Worm (Caenorhabditis elegans) whole organism, late embryonic: ENCODE data around the gene F22F7.7.

Experiments
- C08G9.2 ChIP-seq: sonication (generic microtip); optimal IDR thresholded peaks from 2 replicates; lab custom pipeline; 2016; ENCODE audit warnings: mild to moderate bottlenecking, missing genetic modification characterization, moderate library complexity, missing compliant biosample characterization
- C38D4.7 ChIP-seq: fragments of 200-800 bp; sonication (Bioruptor generic); optimal IDR thresholded peaks from 2 replicates; lab custom pipeline; 2018; ENCODE audit warnings: mild to moderate bottlenecking, missing genetic modification characterization, moderate library complexity, missing compliant biosample characterization
- K02D7.2 ChIP-seq: sonication (generic microtip); optimal IDR thresholded peaks from 2 replicates; lab custom pipeline; 2017; ENCODE audit warnings: mild to moderate bottlenecking, missing genetic modification characterization, missing compliant biosample characterization
- K09A11.1 ChIP-seq: sonication (generic microtip); optimal IDR thresholded peaks from 2 replicates; lab custom pipeline; 2017; ENCODE audit warnings: antibody characterized with exemption, mild to moderate bottlenecking, missing genetic modification characterization, missing compliant biosample characterization; ENCODE audit not compliant: insufficient read depth
- Y22D7AL.16 ChIP-seq: sonication (generic microtip); optimal IDR thresholded peaks from 2 replicates; lab custom pipeline; 2016; ENCODE audit warnings: missing genetic modification characterization, missing compliant biosample characterization
- ahr-1 ChIP-seq: sonication (generic microtip); optimal IDR thresholded peaks from 2 replicates; lab custom pipeline; 2016; ENCODE audit warnings: missing genetic modification characterization, missing compliant biosample characterization
- ama-1 ChIP-seq: fragments of 150-350 bp; optimal IDR thresholded peaks from 2 replicates; lab custom pipeline; 2014
- ceh-14 ChIP-seq: sonication (generic microtip); optimal IDR thresholded peaks from 2 replicates; lab custom pipeline; 2016; ENCODE audit warnings: missing genotype, missing genetic modification characterization, missing compliant biosample characterization
- ceh-19 ChIP-seq: fragments of 200-800 bp; sonication (Bioruptor generic); optimal IDR thresholded peaks from 2 replicates; lab custom pipeline; 2018; ENCODE audit warnings: mild to moderate bottlenecking, missing genetic modification characterization, missing compliant biosample characterization
- ceh-22 ChIP-seq: sonication (generic microtip); optimal IDR thresholded peaks from 2 replicates; lab custom pipeline; 2017; ENCODE audit warnings: missing biosample characterization, missing genetic modification characterization
- ceh-24 ChIP-seq: sonication (generic microtip); optimal IDR thresholded peaks from 2 replicates; lab custom pipeline; 2016; ENCODE audit warnings: mild to moderate bottlenecking, missing genetic modification characterization, missing compliant biosample characterization
- ceh-30 ChIP-seq: fragments of 150-350 bp; optimal IDR thresholded peaks from 2 replicates; lab custom pipeline; 2014; ENCODE audit warnings: missing biosample characterization, missing genetic modification characterization
- ceh-31 ChIP-seq: sonication (generic microtip); optimal IDR thresholded peaks from 2 replicates; lab custom pipeline; 2016; ENCODE audit warnings: missing genetic modification characterization, missing compliant biosample characterization
- ceh-34 ChIP-seq: sonication (generic microtip); optimal IDR thresholded peaks from 2 replicates; lab custom pipeline; 2016; ENCODE audit warnings: mild to moderate bottlenecking, missing genetic modification characterization, missing compliant biosample characterization
- che-1 ChIP-seq: sonication (generic microtip); optimal IDR thresholded peaks from 2 replicates; lab custom pipeline; 2016; ENCODE audit warnings: mild to moderate bottlenecking, missing genetic modification characterization, missing compliant biosample characterization
- elt-4 ChIP-seq: sonication (generic microtip); optimal IDR thresholded peaks from 2 replicates; lab custom pipeline; 2016; ENCODE audit warnings: missing genetic modification characterization, missing compliant biosample characterization
- ets-4 ChIP-seq: sonication (generic microtip); optimal IDR thresholded peaks from 2 replicates; lab custom pipeline; 2016; ENCODE audit warnings: missing genetic modification characterization, missing compliant biosample characterization
- eyg-1 ChIP-seq: sonication (generic microtip); optimal IDR thresholded peaks from 2 replicates; lab custom pipeline; 2016; ENCODE audit warnings: missing genotype, missing genetic modification characterization, missing compliant biosample characterization
- fax-1 ChIP-seq: sonication (generic microtip); optimal IDR thresholded peaks from 2 replicates; lab custom pipeline; 2016; ENCODE audit warnings: missing genotype, missing genetic modification characterization, missing compliant biosample characterization
- fkh-10 ChIP-seq: fragments of 150-350 bp; optimal IDR thresholded peaks from 2 replicates; lab custom pipeline; 2014; ENCODE audit warnings: missing biosample characterization, missing genetic modification reagents, missing genetic modification characterization
- fkh-6 ChIP-seq: sonication (generic microtip); optimal IDR thresholded peaks from 2 replicates; lab custom pipeline; 2016; ENCODE audit warnings: missing genetic modification characterization, missing compliant biosample characterization
- gmeb-2 ChIP-seq: sonication (generic microtip); optimal IDR thresholded peaks from 2 replicates; lab custom pipeline; 2016; ENCODE audit warnings: missing genetic modification characterization, inconsistent platforms, missing compliant biosample characterization
- hlh-15 ChIP-seq: sonication (generic microtip); optimal IDR thresholded peaks from 2 replicates; lab custom pipeline; 2016; ENCODE audit warnings: missing genetic modification characterization, missing compliant biosample characterization
- hlh-30 ChIP-seq: sonication (generic microtip); optimal IDR thresholded peaks from 2 replicates; lab custom pipeline; 2017; ENCODE audit warnings: antibody characterized with exemption, missing genetic modification characterization, missing compliant biosample characterization; ENCODE audit not compliant: insufficient read depth
- hlh-6 ChIP-seq: sonication (generic microtip); optimal IDR thresholded peaks from 2 replicates; lab custom pipeline; 2016; ENCODE audit warnings: missing genotype, missing genetic modification characterization, missing compliant biosample characterization
- mec-3 ChIP-seq: sonication (generic microtip); optimal IDR thresholded peaks from 2 replicates; lab custom pipeline; 2016; ENCODE audit warnings: borderline replicate concordance, missing genetic modification characterization, missing compliant biosample characterization
- nhr-232 ChIP-seq: sonication (generic microtip); optimal IDR thresholded peaks from 2 replicates; lab custom pipeline; 2016; ENCODE audit warnings: missing genetic modification characterization, missing compliant biosample characterization
- pag-3 ChIP-seq: sonication (generic microtip); optimal IDR thresholded peaks from 2 replicates; lab custom pipeline; 2016; ENCODE audit warnings: missing compliant biosample characterization, missing genetic modification characterization, borderline replicate concordance
- pax-1 ChIP-seq: fragments of 150-350 bp; optimal IDR thresholded peaks from 2 replicates; lab custom pipeline; 2014; ENCODE audit warnings: missing biosample characterization, missing genetic modification characterization
- pha-2 ChIP-seq: sonication (generic microtip); optimal IDR thresholded peaks from 2 replicates; lab custom pipeline; 2017; ENCODE audit warnings: mild to moderate bottlenecking, missing genetic modification characterization, missing compliant biosample characterization
- pqm-1 ChIP-seq: sonication (generic microtip); optimal IDR thresholded peaks from 2 replicates; lab custom pipeline; 2016; ENCODE audit warnings: missing genetic modification characterization, missing compliant biosample characterization
- rnt-1 ChIP-seq: sonication (generic microtip); optimal IDR thresholded peaks from 2 replicates; lab custom pipeline; 2016; ENCODE audit warnings: missing genetic modification characterization, missing compliant biosample characterization
- sdc-2 ChIP-seq: sonication (generic microtip); optimal IDR thresholded peaks from 2 replicates; lab custom pipeline; 2016; ENCODE audit warnings: missing genotype, missing genetic modification characterization, missing compliant biosample characterization
- sox-2 ChIP-seq: fragments of 200-800 bp; sonication (Bioruptor generic); IDR thresholded peaks from 2 replicates; pipeline ENCODE4 v1.3.6; 2022; ENCODE audit warnings: missing genetic modification reagents, missing genetic modification characterization, missing compliant biosample characterization
- sox-4 ChIP-seq: sonication (generic microtip); optimal IDR thresholded peaks from 2 replicates; lab custom pipeline; 2017; ENCODE audit warnings: mild to moderate bottlenecking, missing genetic modification characterization, inconsistent platforms, missing compliant biosample characterization
- syd-9 ChIP-seq: sonication (generic microtip); optimal IDR thresholded peaks from 2 replicates; lab custom pipeline; 2016; ENCODE audit warnings: mild to moderate bottlenecking, missing genetic modification characterization, moderate library complexity, missing compliant biosample characterization
- tbx-2 ChIP-seq: sonication (generic microtip); optimal IDR thresholded peaks from 2 replicates; lab custom pipeline; 2016; ENCODE audit warnings: missing genetic modification characterization, missing compliant biosample characterization
- ttx-3 ChIP-seq: sonication (generic microtip); optimal IDR thresholded peaks from 2 replicates; lab custom pipeline; 2016; ENCODE audit warnings: missing genetic modification reagents, missing genetic modification characterization, missing compliant biosample characterization
- unc-3 ChIP-seq, 2 experiments: fragments of 200-800 bp in 1 of 2; sonication (Bioruptor generic) in 1 of 2; sonication (generic microtip) in 1 of 2; conservative IDR thresholded peaks in 1 of 2; optimal IDR thresholded peaks in 1 of 2; 2 replicates each; pipeline versions ENCODE4 v1.3.6 to Lab custom; 2016 to 2022; ENCODE audit warnings: missing compliant biosample characterization in 2 of 2, missing genetic modification characterization in 2 of 2, missing genetic modification reagents in 1 of 2
- unc-55 ChIP-seq: sonication (generic microtip); optimal IDR thresholded peaks from 2 replicates; lab custom pipeline; 2017; ENCODE audit warnings: missing biosample characterization, missing genetic modification reagents, missing genetic modification characterization
- unc-86 ChIP-seq: sonication (generic microtip); optimal IDR thresholded peaks from 2 replicates; lab custom pipeline; 2016; ENCODE audit warnings: missing genetic modification characterization, missing compliant biosample characterization
- zip-5 ChIP-seq: sonication (generic microtip); optimal IDR thresholded peaks from 2 replicates; lab custom pipeline; 2016; ENCODE audit warnings: missing genetic modification characterization, missing compliant biosample characterization

The F22F7.7 gene

DNA sequence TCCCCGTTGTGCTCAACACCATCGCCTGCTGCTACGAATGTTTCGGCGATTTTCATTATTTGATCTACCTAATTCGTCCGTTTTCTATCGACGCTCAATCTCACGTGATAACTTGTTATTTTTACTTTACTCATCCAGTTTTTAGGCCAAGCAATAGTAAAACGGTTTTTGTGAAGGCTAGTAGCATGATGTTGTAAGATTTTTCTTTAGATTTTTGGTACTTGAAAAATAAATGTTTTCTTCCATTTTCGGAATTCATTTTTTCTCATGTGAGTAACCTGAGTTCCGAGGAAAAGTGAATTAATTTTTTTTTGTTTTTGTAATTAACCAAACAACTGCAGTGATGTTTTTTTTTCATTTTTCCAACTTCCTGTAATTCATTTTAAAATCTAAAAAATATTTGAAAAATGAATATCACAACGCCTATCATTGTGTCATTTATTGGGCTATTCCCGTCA, 37.5 kb upstream of the F22F7.7 start, which contains the start of gene srbc-17:
Gene srbc-17, plus strand, starts transcription at position 408 of the 458 bp plus-strand sequence.
- TF ChIP-seq ttx-3 (no peak), gmeb-2 (tag; lab: Kevin White, UChicago) (no peak), unc-86 (tag; lab: Kevin White, UChicago) (no peak), mec-3 (tag; lab: Kevin White, UChicago) (no peak), pha-2 (tag; lab: Kevin White, UChicago) (no peak), ceh-30 (no peak), hlh-30 (no peak), ceh-34 (tag; lab: Kevin White, UChicago) (no peak), ceh-19 (GFP tag; lab: Kevin White, UChicago) (no peak), zip-5 (tag; lab: Kevin White, UChicago) (no peak)

DNA sequence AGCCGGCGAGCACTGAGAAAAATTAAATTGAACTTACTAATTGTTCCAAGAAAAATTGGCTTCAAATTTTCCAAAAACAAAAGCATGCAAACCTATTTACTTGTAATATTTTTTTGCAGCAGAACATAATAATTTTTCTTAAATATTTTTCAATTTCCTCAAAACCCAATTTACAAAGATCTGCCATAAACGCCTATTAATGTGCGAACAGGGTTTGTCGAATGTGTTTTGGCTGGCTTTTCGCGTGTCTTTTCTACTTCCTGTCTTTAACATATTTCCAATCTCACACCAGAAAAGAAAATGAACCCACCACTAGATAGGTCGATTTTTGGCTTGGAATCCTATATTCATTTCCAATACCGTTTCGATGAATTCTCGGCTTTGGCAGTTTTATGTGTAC, 35.4 kb upstream of the F22F7.7 start, which contains the start of gene C45H4.18:
Gene C45H4.18, plus strand, starts transcription at position 301 of the 400 bp plus-strand sequence.
- no peak for TF ChIP-seq nhr-232 (tag; lab: Kevin White, UChicago)
- TF ChIP-seq hlh-6, result no peak
- TF ChIP-seq ttx-3, result no peak
- no peak for TF ChIP-seq ceh-24 (tag; lab: Kevin White, UChicago)
- TF ChIP-seq ahr-1 (tag; lab: Kevin White, UChicago), result no peak
- no peak for TF ChIP-seq unc-86 (tag; lab: Kevin White, UChicago)
- TF ChIP-seq sox-2 (GFP tag; lab: Robert Waterston, UW), result no peak
- no peak for TF ChIP-seq ceh-14 (tag; lab: Kevin White, UChicago)
- no peak for TF ChIP-seq fkh-6 (tag; lab: Kevin White, UChicago)
- no peak for TF ChIP-seq ceh-34 (tag; lab: Kevin White, UChicago)
- TF ChIP-seq gmeb-2 (tag; lab: Kevin White, UChicago), result no peak
- no peak for TF ChIP-seq unc-55 (GFP tag; lab: Kevin White, UChicago)
- no peak for TF ChIP-seq che-1 (tag; lab: Kevin White, UChicago)
- no peak for TF ChIP-seq ets-4 (tag; lab: Kevin White, UChicago)
- no peak for TF ChIP-seq ceh-30
- no peak for TF ChIP-seq eyg-1 (tag; lab: Kevin White, UChicago)
- TF ChIP-seq unc-3 (GFP tag; conservative IDR thresholded peaks at IDR 0.05; lab: Robert Waterston, UW), result no peak
- no peak for TF ChIP-seq unc-3 (tag; optimal IDR thresholded peaks at IDR 0.05; lab: Kevin White, UChicago)
- no peak for TF ChIP-seq fax-1 (tag; lab: Kevin White, UChicago)
- TF ChIP-seq, all 69 proteins: peak for 0

DNA sequence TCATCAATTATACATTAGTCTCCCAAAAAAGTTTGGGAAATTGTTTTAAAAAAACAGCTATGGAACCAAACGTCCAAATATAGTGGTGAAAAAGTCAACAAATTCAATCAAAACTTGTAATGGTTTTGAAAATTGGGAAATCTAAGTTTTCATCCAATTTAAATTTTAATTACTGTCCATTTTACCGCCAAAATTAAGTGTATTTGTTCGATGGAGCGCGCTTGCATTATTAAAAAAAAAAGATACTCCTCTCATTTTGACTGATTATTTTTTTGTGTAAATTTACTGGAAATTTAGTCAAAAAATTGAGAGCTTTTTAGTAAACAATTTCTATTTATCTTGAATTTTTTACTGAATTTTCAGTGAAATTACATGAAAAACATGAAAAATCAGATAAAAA, 34.6 kb upstream of the F22F7.7 start:
- TF ChIP-seq che-1 (tag; lab: Kevin White, UChicago) (no peak), ceh-31 (tag; lab: Kevin White, UChicago) (no peak), C08G9.2 (tag; lab: Kevin White, UChicago) (no peak), ama-1 (lab: Kevin White, UChicago) (no peak), fax-1 (tag; lab: Kevin White, UChicago) (no peak), ttx-3 (no peak), K09A11.1 (no peak), K02D7.2 (no peak), ets-4 (tag; lab: Kevin White, UChicago) (no peak), hlh-6 (no peak), sdc-2 (tag; lab: Kevin White, UChicago) (no peak), pax-1 (tag; lab: Kevin White, UChicago) (no peak), ceh-22 (tag; lab: Kevin White, UChicago) (no peak), C38D4.7 (GFP tag; lab: Kevin White, UChicago) (no peak), pqm-1 (no peak), nhr-232 (tag; lab: Kevin White, UChicago) (no peak), Y22D7AL.16 (tag; lab: Kevin White, UChicago) (no peak), elt-4 (tag; lab: Kevin White, UChicago) (no peak), fkh-10 (GFP tag; lab: Kevin White, UChicago) (no peak)
- TF ChIP-seq, all 69 proteins: peak for 0

DNA sequence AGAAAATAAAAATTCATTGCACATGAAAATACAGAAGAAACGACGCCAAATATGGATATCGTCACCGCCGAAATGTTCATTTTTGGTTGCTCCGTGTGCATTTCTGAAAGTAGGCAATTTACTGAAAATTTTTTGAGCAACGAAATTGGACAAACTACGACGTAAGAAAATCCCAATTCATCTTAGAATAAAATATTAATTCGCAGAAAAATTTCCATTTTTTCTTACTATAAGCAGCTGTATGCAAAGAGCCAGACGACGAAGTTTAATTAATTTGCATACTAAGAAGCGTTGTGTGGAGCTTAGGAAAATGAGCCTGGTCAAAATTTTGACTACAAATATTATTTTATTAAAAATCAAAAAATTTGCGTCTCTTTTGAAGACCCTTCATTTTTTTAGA, 26.8 kb upstream of the F22F7.7 start, which contains the start of gene srbc-19:
Gene srbc-19, minus strand, starts transcription at position 101 of the 400 bp plus-strand sequence.
- no peak for TF ChIP-seq syd-9 (tag; lab: Kevin White, UChicago)
- no peak for TF ChIP-seq pax-1 (tag; lab: Kevin White, UChicago)
- TF ChIP-seq hlh-15 (tag; lab: Kevin White, UChicago), result no peak
- TF ChIP-seq rnt-1, result no peak
- TF ChIP-seq pag-3, result no peak
- no peak for TF ChIP-seq unc-86 (tag; lab: Kevin White, UChicago)
- no peak for TF ChIP-seq sox-4
- no peak for TF ChIP-seq tbx-2
- no peak for TF ChIP-seq gmeb-2 (tag; lab: Kevin White, UChicago)
- no peak for TF ChIP-seq pha-2 (tag; lab: Kevin White, UChicago)
- TF ChIP-seq, all 69 proteins: peak for 0
